Worm (Caenorhabditis elegans) whole organism, L4 larva: ENCODE results near the gene Y57A10A.13.

Experiments used
- ceh-82 ChIP-seq: sonication (generic microtip); optimal IDR thresholded peaks from 2 replicates; lab custom pipeline; 2017; ENCODE audit warnings: missing biosample characterization, missing genetic modification characterization
- ces-1 ChIP-seq: fragments of 150-350 bp; sonication (generic microtip); optimal IDR thresholded peaks from 4 replicates; lab custom pipeline; 2014; ENCODE audit warnings: missing biosample characterization, missing genetic modification reagents, missing genetic modification characterization
- dpl-1 ChIP-seq: fragments of 150-350 bp; optimal IDR thresholded peaks from 2 replicates; lab custom pipeline; 2014; ENCODE audit warnings: missing biosample characterization, missing genetic modification reagents, missing genetic modification characterization
- hmg-1.1 ChIP-seq: fragments of 200-800 bp; sonication (Bioruptor generic); IDR thresholded peaks from 2 replicates; pipeline ENCODE4 v1.3.6; 2022; ENCODE audit warnings: missing genetic modification reagents, missing genetic modification characterization, missing compliant biosample characterization
- mes-2 ChIP-seq: sonication (generic microtip); optimal IDR thresholded peaks from 2 replicates; lab custom pipeline; 2016; ENCODE audit warnings: missing genotype, mild to moderate bottlenecking, missing genetic modification characterization, missing compliant biosample characterization; ENCODE audit not compliant: poor library complexity, severe bottlenecking
- nhr-11 ChIP-seq: fragments of 150-350 bp; optimal IDR thresholded peaks from 2 replicates; lab custom pipeline; 2014; ENCODE audit warnings: missing biosample characterization, missing genetic modification characterization
- nhr-237 ChIP-seq: sonication (generic microtip); optimal IDR thresholded peaks from 2 replicates; lab custom pipeline; 2017; ENCODE audit warnings: missing biosample characterization, missing genetic modification characterization
- nhr-41 ChIP-seq: fragments of 200-800 bp; sonication (Bioruptor generic); IDR thresholded peaks from 2 replicates; pipeline ENCODE4 v1.3.6; 2022; ENCODE audit warnings: missing genetic modification reagents, missing genetic modification characterization, missing compliant biosample characterization
- pha-4 ChIP-seq, 2 experiments: fragments of 150-350 bp in 1 of 2; fragments of 200-800 bp in 1 of 2; sonication (Bioruptor generic) in 1 of 2; IDR thresholded peaks in 1 of 2; optimal IDR thresholded peaks in 1 of 2; 2 replicates each; pipeline versions ENCODE4 v1.3.6 to Lab custom; 2014 to 2022; ENCODE audit warnings: missing genetic modification characterization in 2 of 2, missing genetic modification reagents in 2 of 2, missing biosample characterization in 1 of 2, missing compliant biosample characterization in 1 of 2
- zag-1 ChIP-seq: fragments of 150-350 bp; optimal IDR thresholded peaks from 2 replicates; lab custom pipeline; 2014; ENCODE audit warnings: missing biosample characterization, missing genetic modification characterization
- ztf-11 ChIP-seq: fragments of 150-350 bp; optimal IDR thresholded peaks from 2 replicates; lab custom pipeline; 2014; ENCODE audit warnings: missing biosample characterization, missing genetic modification characterization

ce11 chrII:12175398-12175797 is 9.3 kb downstream of the Y57A10A.13 start:
- TF ChIP-seq ces-1: no peak
- no peak for TF ChIP-seq mes-2 (tag; lab: Kevin White, UChicago)
- no peak for TF ChIP-seq ztf-11
- no peak for TF ChIP-seq pha-4 (GFP tag; IDR thresholded peaks at IDR 0.05; lab: Robert Waterston, UW)
- no peak for TF ChIP-seq pha-4 (tag; optimal IDR thresholded peaks at IDR 0.05; lab: Kevin White, UChicago)
- no peak for TF ChIP-seq dpl-1 (GFP tag; lab: Kevin White, UChicago)
- no peak for TF ChIP-seq ceh-82 (tag; lab: Kevin White, UChicago)
- no peak for TF ChIP-seq zag-1 (tag; lab: Kevin White, UChicago)
- no peak for TF ChIP-seq nhr-11 (tag; lab: Kevin White, UChicago)
- TF ChIP-seq nhr-237 (tag; lab: Kevin White, UChicago): no peak
- TF ChIP-seq hmg-1.1 (GFP tag; lab: Robert Waterston, UW): no peak
- TF ChIP-seq nhr-41 (GFP tag; lab: Robert Waterston, UW): no peak
